Worm (Caenorhabditis elegans): ENCODE data around the gene acy-2.

The acy-2 gene

DNA sequence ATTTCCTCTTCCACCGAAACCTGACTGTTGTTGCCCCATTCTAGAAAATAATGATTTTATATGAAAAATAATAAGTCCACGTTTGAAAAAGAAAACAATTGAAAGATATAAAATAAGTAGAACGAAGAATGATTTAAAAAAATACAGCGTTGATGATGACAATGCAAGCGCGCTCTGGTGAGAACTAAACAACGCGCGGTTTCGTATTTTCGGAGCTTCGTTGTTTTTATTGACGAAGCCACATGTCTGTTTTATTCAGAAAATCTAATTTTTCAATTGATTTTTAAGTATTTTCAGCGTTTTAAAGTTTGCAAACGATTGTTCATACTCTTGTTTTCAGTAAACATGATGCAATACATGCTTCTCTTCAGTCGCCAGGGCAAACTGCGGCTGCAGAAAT, 41.8 kb downstream of the acy-2 start, which contains the start of the genes rpt-2 and aps-1 (continued):
- TF ChIP-seq nhr-85 (tag) (peak; percentile 92), fos-1 (tag; optimal IDR thresholded peaks at IDR 0.05) (no peak), ceh-90 (tag; optimal IDR thresholded peaks at IDR 0.05) (no peak), hlh-4 (tag; optimal IDR thresholded peaks at IDR 0.05) (no peak), lsy-2 (tag; optimal IDR thresholded peaks at IDR 0.05) (peak; percentile 89 to 92), nhr-28 (tag; optimal IDR thresholded peaks at IDR 0.05) (no peak), pqm-1 (tag; optimal IDR thresholded peaks at IDR 0.05) (no peak), tlp-1 (tag; optimal IDR thresholded peaks at IDR 0.05) (no peak), fkh-8 (tag; optimal IDR thresholded peaks at IDR 0.05) (peak; percentile 84), zip-4 (GFP tag; optimal IDR thresholded peaks at IDR 0.05) (peak; percentile 33), mep-1 (tag; optimal IDR thresholded peaks at IDR 0.05) (peak; percentile 96), nhr-47 (tag; optimal IDR thresholded peaks at IDR 0.05) (peak; percentile 90), ceh-88 (GFP tag; IDR thresholded peaks at IDR 0.05) (no peak), egl-27 (tag; optimal IDR thresholded peaks at IDR 0.05) (no peak), egl-13 (tag; optimal IDR thresholded peaks at IDR 0.05) (peak; percentile 70), lin-39 (tag; optimal IDR thresholded peaks at IDR 0.05) (peak; percentile 78), nhr-77 (tag; optimal IDR thresholded peaks at IDR 0.05) (peak; percentile 75), unc-30 (tag; optimal IDR thresholded peaks at IDR 0.05) (no peak), nhr-12 (tag; optimal IDR thresholded peaks at IDR 0.05) (no peak), hpl-2 (GFP tag; optimal IDR thresholded peaks at IDR 0.05) (peak; percentile 47), nhr-71 (tag; optimal IDR thresholded peaks at IDR 0.05) (peak; percentile 92), nhr-84 (tag; optimal IDR thresholded peaks at IDR 0.05) (no peak), ama-1 (optimal IDR thresholded peaks at IDR 0.05) (peak; percentile 60), ceh-63 (GFP tag; optimal IDR thresholded peaks at IDR 0.05) (no peak), jun-1 (tag; optimal IDR thresholded peaks at IDR 0.05) (peak; percentile 57), unc-98 (GFP tag; IDR thresholded peaks at IDR 0.05) (no peak), isw-1 (GFP tag; IDR thresholded peaks at IDR 0.05) (peak; percentile 77), ces-1 (GFP tag; optimal IDR thresholded peaks at IDR 0.05) (no peak), unc-62 (GFP tag; optimal IDR thresholded peaks at IDR 0.05) (no peak), ets-5 (GFP tag; IDR thresholded peaks at IDR 0.05) (no peak), mdl-1 (tag; optimal IDR thresholded peaks at IDR 0.05) (peak in 1 of 2 experiments; percentile 80), snpc-4 (tag; optimal IDR thresholded peaks at IDR 0.05) (peak; percentile 82), ztf-4 (tag; optimal IDR thresholded peaks at IDR 0.05) (peak; percentile 40), lir-3 (tag; optimal IDR thresholded peaks at IDR 0.05; ENCODE audit: poor library complexity) (peak; percentile 57), lin-13 (GFP tag; optimal IDR thresholded peaks at IDR 0.05) (peak; percentile 81), rnt-1 (tag; optimal IDR thresholded peaks at IDR 0.05) (peak; percentile 85), dsc-1 (tag; optimal IDR thresholded peaks at IDR 0.05) (peak; percentile 89), fkh-10 (GFP tag; optimal IDR thresholded peaks at IDR 0.05) (peak; percentile 75), mef-2 (tag; optimal IDR thresholded peaks at IDR 0.05) (no peak), aly-2 (tag; optimal IDR thresholded peaks at IDR 0.05) (peak; percentile 75), xbp-1 (tag; optimal IDR thresholded peaks at IDR 0.05) (peak; percentile 93), lin-35 (GFP tag; optimal IDR thresholded peaks at IDR 0.05) (peak; percentile 86 to 91), ztf-11 (tag; optimal IDR thresholded peaks at IDR 0.05) (peak in 1 of 2 experiments; percentile 69), C34B4.2 (tag; optimal IDR thresholded peaks at IDR 0.05) (no peak), nhr-90 (tag; optimal IDR thresholded peaks at IDR 0.05; ENCODE audit: poor library complexity) (peak; percentile 87), pax-3 (tag; optimal IDR thresholded peaks at IDR 0.05) (no peak), F16B12.6 (tag; optimal IDR thresholded peaks at IDR 0.05) (peak; percentile 45), nhr-19 (GFP tag; conservative IDR thresholded peaks at IDR 0.05) (peak; percentile 85), pag-3 (tag; optimal IDR thresholded peaks at IDR 0.05; ENCODE audit: borderline replicate concordance, insufficient read depth) (peak; percentile 46), tbx-2 (tag; optimal IDR thresholded peaks at IDR 0.05) (peak; percentile 88), snu-23 (GFP tag; optimal IDR thresholded peaks at IDR 0.05) (peak; percentile 94)

Measured in whole organism, L1 larva.